Worm (Caenorhabditis elegans): ENCODE measurements around the gene Y39G8B.13.
A peak's percentile ranks its signal among the peaks of the same experiment; 100 is the strongest.

Gene Y39G8B.13

ce11 chrII:13946455-13947093 lies 36.3 kb downstream of the Y39G8B.13 start:
- TF ChIP-seq lin-38 (GFP tag; IDR thresholded peaks at IDR 0.05), result peak; percentile 37; the same call in 1 of the 2 replicates

ce11 chrII:13945527-13945926 lies 37.3 kb downstream of the Y39G8B.13 start:
- TF ChIP-seq daf-16 (GFP tag; optimal IDR thresholded peaks at IDR 0.05), result no peak
- peak; percentile 38 for TF ChIP-seq daf-16 (tag; optimal IDR thresholded peaks at IDR 0.05)
- peak; percentile 2 for TF ChIP-seq nhr-28 (tag; optimal IDR thresholded peaks at IDR 0.05)
- TF ChIP-seq egl-43 (GFP tag; IDR thresholded peaks at IDR 0.05), result no peak
- TF ChIP-seq php-3 (GFP tag; IDR thresholded peaks at IDR 0.05), result peak; percentile 55; the same call in 1 of the 2 replicates
- peak; percentile 24 for TF ChIP-seq dve-1 (tag; optimal IDR thresholded peaks at IDR 0.05; ENCODE audit: insufficient read depth)
- TF ChIP-seq pqm-1 (tag; optimal IDR thresholded peaks at IDR 0.05), result peak; percentile 59
- TF ChIP-seq aha-1 (tag), result no peak

- TF ChIP-seq unc-62 (GFP tag; optimal IDR thresholded peaks at IDR 0.05 in 1 of 2) (peak in 1 of 2 experiments; percentile 15), unc-62 (tag; optimal IDR thresholded peaks at IDR 0.05) (no peak), zfp-2 (tag; optimal IDR thresholded peaks at IDR 0.05) (no peak)
Measured at ce11 chrII:13939531-13939930, 43.3 kb downstream of the Y39G8B.13 start, which contains the start of gene W07G1.1. Gene W07G1.1, minus strand, starts transcription at chrII:13939631.

ce11 chrII:13938290-13938689 lies 44.6 kb downstream of the Y39G8B.13 start:
- peak; percentile 52; the same call in 1 of the 2 replicates for TF ChIP-seq D1046.2 (GFP tag; IDR thresholded peaks at IDR 0.05)
- no peak for TF ChIP-seq lin-39 (tag; optimal IDR thresholded peaks at IDR 0.05)
- peak; percentile 11; the same call in 1 of the 2 replicates for TF ChIP-seq nhr-42 (GFP tag; IDR thresholded peaks at IDR 0.05)
- TF ChIP-seq nhr-76 (tag; optimal IDR thresholded peaks at IDR 0.05), result no peak
- TF ChIP-seq set-16 (GFP tag; IDR thresholded peaks at IDR 0.05), result peak; percentile 82
- TF ChIP-seq unc-62 (GFP tag; optimal IDR thresholded peaks at IDR 0.05 in 1 of 2), result peak in 1 of 2 experiments; percentile 18
- no peak for TF ChIP-seq unc-62 (tag; optimal IDR thresholded peaks at IDR 0.05)
- no peak for TF ChIP-seq Y5F2A.4 (GFP tag; optimal IDR thresholded peaks at IDR 0.05)
- TF ChIP-seq ceh-28 (tag; optimal IDR thresholded peaks at IDR 0.05), result peak; percentile 47

- TF ChIP-seq mdl-1 (tag; optimal IDR thresholded peaks at IDR 0.05) (no peak), unc-62 (GFP tag; optimal IDR thresholded peaks at IDR 0.05 in 1 of 2) (peak in 1 of 2 experiments; percentile 23), unc-62 (tag; optimal IDR thresholded peaks at IDR 0.05) (no peak), ceh-28 (tag; optimal IDR thresholded peaks at IDR 0.05) (no peak), cey-2 (tag; optimal IDR thresholded peaks at IDR 0.05; ENCODE audit: borderline replicate concordance, insufficient read depth) (no peak), aha-1 (tag) (peak; percentile 90)
Measured at ce11 chrII:13935907-13936306, 46.9 kb downstream of the Y39G8B.13 start.

- TF ChIP-seq Y105C5A.15 (GFP tag; IDR thresholded peaks at IDR 0.05), result no peak
- no peak for TF ChIP-seq duxl-1 (tag; optimal IDR thresholded peaks at IDR 0.05; ENCODE audit: poor library complexity)
- TF ChIP-seq aha-1 (tag), result peak; percentile 9
- no peak for TF ChIP-seq egl-27 (tag; optimal IDR thresholded peaks at IDR 0.05)
- TF ChIP-seq ceh-62 (tag; optimal IDR thresholded peaks at IDR 0.05), result no peak
- TF ChIP-seq lin-1 (GFP tag; IDR thresholded peaks at IDR 0.05), result no peak
- no peak for TF ChIP-seq mdl-1 (tag; optimal IDR thresholded peaks at IDR 0.05)
Measured at ce11 chrII:13933534-13933933, 49.3 kb downstream of the Y39G8B.13 start.
